Worm (Caenorhabditis elegans) whole organism, mixed stage, embryonic: ENCODE measurements around the gene M28.10.

Source experiments
- M03D4.4 ChIP-seq: sonication (generic microtip); optimal IDR thresholded peaks from 2 replicates; lab custom pipeline; 2017; ENCODE audit warnings: mild to moderate bottlenecking, missing genetic modification characterization, missing compliant biosample characterization
- bed-3 ChIP-seq: fragments of 200-800 bp; sonication (Bioruptor generic); optimal IDR thresholded peaks from 3 replicates; lab custom pipeline; 2018; ENCODE audit warnings: mild to moderate bottlenecking, missing genetic modification characterization, moderate library complexity, missing compliant biosample characterization
- blmp-1 ChIP-seq: fragments of 150-350 bp; optimal IDR thresholded peaks from 2 replicates; lab custom pipeline; 2014; ENCODE audit warnings: missing biosample characterization, missing genetic modification characterization
- ceh-39 ChIP-seq: fragments of 150-350 bp; optimal IDR thresholded peaks from 2 replicates; lab custom pipeline; 2014; ENCODE audit warnings: missing biosample characterization, missing genetic modification characterization
- ceh-83 ChIP-seq: fragments of 200-800 bp; sonication (Bioruptor generic); optimal IDR thresholded peaks from 2 replicates; lab custom pipeline; 2018; ENCODE audit warnings: mild to moderate bottlenecking, missing genetic modification characterization, missing compliant biosample characterization
- cnd-1 ChIP-seq: fragments of 200-800 bp; sonication (Bioruptor generic); optimal IDR thresholded peaks from 2 replicates; lab custom pipeline; 2018; ENCODE audit warnings: mild to moderate bottlenecking, missing genetic modification characterization, missing compliant biosample characterization
- drap-1 ChIP-seq: fragments of 200-800 bp; sonication (Bioruptor generic); optimal IDR thresholded peaks from 3 replicates; lab custom pipeline; 2018; ENCODE audit warnings: mild to moderate bottlenecking, missing genetic modification characterization, missing compliant biosample characterization
- elt-1 ChIP-seq: sonication (generic microtip); optimal IDR thresholded peaks from 2 replicates; lab custom pipeline; 2017; ENCODE audit warnings: missing genetic modification characterization, mild to moderate bottlenecking, missing compliant biosample characterization, antibody characterized with exemption, moderate library complexity, borderline replicate concordance; ENCODE audit not compliant: insufficient read depth
- elt-3 ChIP-seq: fragments of 150-350 bp; optimal IDR thresholded peaks from 2 replicates; lab custom pipeline; 2014; ENCODE audit warnings: missing biosample characterization, missing genetic modification characterization
- flh-1 ChIP-seq: fragments of 200-800 bp; sonication (Bioruptor generic); optimal IDR thresholded peaks from 2 replicates; lab custom pipeline; 2018; ENCODE audit warnings: mild to moderate bottlenecking, missing genetic modification characterization, moderate library complexity, missing compliant biosample characterization
- hlh-1 ChIP-seq: fragments of 150-350 bp; optimal IDR thresholded peaks from 2 replicates; lab custom pipeline; 2014; ENCODE audit warnings: missing biosample characterization, missing genetic modification reagents, missing genetic modification characterization
- lin-13 ChIP-seq: fragments of 150-350 bp; optimal IDR thresholded peaks from 2 replicates; lab custom pipeline; 2014; ENCODE audit warnings: missing biosample characterization, missing genetic modification characterization
- lin-32 ChIP-seq: fragments of 200-800 bp; sonication (Bioruptor generic); optimal IDR thresholded peaks from 2 replicates; lab custom pipeline; 2018; ENCODE audit warnings: mild to moderate bottlenecking, missing genetic modification characterization, missing compliant biosample characterization
- lsy-2 ChIP-seq: fragments of 150-350 bp; optimal IDR thresholded peaks from 2 replicates; lab custom pipeline; 2014; ENCODE audit warnings: missing biosample characterization, missing genetic modification characterization
- mab-5 ChIP-seq: fragments of 150-350 bp; optimal IDR thresholded peaks from 2 replicates; lab custom pipeline; 2014; ENCODE audit warnings: missing biosample characterization, missing genetic modification characterization
- mep-1 ChIP-seq: fragments of 150-350 bp; optimal IDR thresholded peaks from 2 replicates; lab custom pipeline; 2017; ENCODE audit warnings: missing biosample characterization, missing genetic modification reagents, missing genetic modification characterization, inconsistent platforms
- mls-2 ChIP-seq: sonication (generic microtip); optimal IDR thresholded peaks from 2 replicates; lab custom pipeline; 2016; ENCODE audit warnings: mild to moderate bottlenecking, missing genetic modification characterization, moderate library complexity, missing compliant biosample characterization
- nhr-12 ChIP-seq: fragments of 150-350 bp; optimal IDR thresholded peaks from 2 replicates; lab custom pipeline; 2014; ENCODE audit warnings: missing biosample characterization, missing genetic modification characterization
- nhr-2 ChIP-seq: fragments of 150-350 bp; optimal IDR thresholded peaks from 2 replicates; lab custom pipeline; 2014; ENCODE audit warnings: missing biosample characterization, missing genetic modification characterization
- nhr-237 ChIP-seq: fragments of 150-350 bp; optimal IDR thresholded peaks from 2 replicates; lab custom pipeline; 2014; ENCODE audit warnings: missing biosample characterization, missing genetic modification characterization
- nhr-28 ChIP-seq: fragments of 150-350 bp; optimal IDR thresholded peaks from 2 replicates; lab custom pipeline; 2014; ENCODE audit warnings: missing biosample characterization, missing genetic modification characterization
- nhr-76 ChIP-seq: sonication (generic microtip); optimal IDR thresholded peaks from 2 replicates; lab custom pipeline; 2017; ENCODE audit warnings: missing biosample characterization, missing genetic modification characterization
- pha-4 ChIP-seq: fragments of 150-350 bp; optimal IDR thresholded peaks from 2 replicates; lab custom pipeline; 2018; ENCODE audit warnings: missing biosample characterization, missing genetic modification reagents, missing genetic modification characterization
- snpc-4 ChIP-seq: fragments of 150-350 bp; optimal IDR thresholded peaks from 2 replicates; lab custom pipeline; 2014; ENCODE audit warnings: missing biosample characterization, missing genetic modification characterization
- sptf-1 ChIP-seq: sonication (generic microtip); optimal IDR thresholded peaks from 2 replicates; lab custom pipeline; 2017; ENCODE audit warnings: mild to moderate bottlenecking, missing genetic modification characterization, moderate library complexity, missing compliant biosample characterization
- tbx-8 ChIP-seq: fragments of 200-800 bp; sonication (Bioruptor generic); optimal IDR thresholded peaks from 2 replicates; lab custom pipeline; 2018; ENCODE audit warnings: mild to moderate bottlenecking, missing genetic modification characterization, moderate library complexity, missing compliant biosample characterization
- unc-120 ChIP-seq: sonication (generic microtip); optimal IDR thresholded peaks from 2 replicates; lab custom pipeline; 2017; ENCODE audit warnings: missing genetic modification characterization, missing compliant biosample characterization; ENCODE audit not compliant: poor library complexity, severe bottlenecking
- unc-39 ChIP-seq: fragments of 150-350 bp; optimal IDR thresholded peaks from 2 replicates; lab custom pipeline; 2014; ENCODE audit warnings: missing biosample characterization, missing genetic modification characterization
- zip-8 ChIP-seq: fragments of 150-350 bp; optimal IDR thresholded peaks from 2 replicates; lab custom pipeline; 2014; ENCODE audit warnings: missing biosample characterization, missing genetic modification characterization

M28.10 gene

ce11 chrII:10627963-10628362, 19.4 kb upstream of the M28.10 start, which contains the start of gene M28.8:
Gene M28.8 (plus strand): TSS chrII:10628263.
- TF ChIP-seq pha-4 (tag; lab: Kevin White, UChicago), result no peak
- no peak for TF ChIP-seq nhr-76 (tag; lab: Kevin White, UChicago)
- TF ChIP-seq lin-32 (GFP tag; lab: Kevin White, UChicago), result no peak
- TF ChIP-seq lsy-2 (tag; lab: Kevin White, UChicago), result no peak
- no peak for TF ChIP-seq zip-8 (tag; lab: Kevin White, UChicago)
- no peak for TF ChIP-seq blmp-1 (tag; lab: Kevin White, UChicago)
- TF ChIP-seq drap-1 (GFP tag; lab: Kevin White, UChicago), result no peak
- no peak for TF ChIP-seq elt-3
- TF ChIP-seq sptf-1, result no peak
- no peak for TF ChIP-seq unc-39 (tag; lab: Kevin White, UChicago)
- no peak for TF ChIP-seq snpc-4
- no peak for TF ChIP-seq ceh-39 (tag; lab: Kevin White, UChicago)
- no peak for TF ChIP-seq cnd-1 (tag; lab: Kevin White, UChicago)
- no peak for TF ChIP-seq nhr-237 (tag; lab: Kevin White, UChicago)
- no peak for TF ChIP-seq hlh-1
- no peak for TF ChIP-seq flh-1 (GFP tag; lab: Kevin White, UChicago)
- TF ChIP-seq ceh-83 (GFP tag; lab: Kevin White, UChicago), result no peak
- TF ChIP-seq lin-13 (tag; lab: Kevin White, UChicago), result no peak

ce11 chrII:10630944-10631343, 16.4 kb upstream of the M28.10 start:
- TF ChIP-seq mep-1 (tag; lab: Kevin White, UChicago) (no peak), tbx-8 (no peak), nhr-2 (no peak), sptf-1 (no peak), snpc-4 (no peak), pha-4 (tag; lab: Kevin White, UChicago) (no peak), nhr-237 (tag; lab: Kevin White, UChicago) (no peak), hlh-1 (no peak), unc-39 (tag; lab: Kevin White, UChicago) (no peak), drap-1 (GFP tag; lab: Kevin White, UChicago) (no peak), M03D4.4 (tag; lab: Kevin White, UChicago) (no peak)

ce11 chrII:10639110-10639509, 8.2 kb upstream of the M28.10 start, which contains the start of gene M28.9:
Gene M28.9 (plus strand): TSS chrII:10639410.
- no peak for TF ChIP-seq drap-1 (GFP tag; lab: Kevin White, UChicago)
- TF ChIP-seq cnd-1 (tag; lab: Kevin White, UChicago), result no peak
- no peak for TF ChIP-seq nhr-2
- no peak for TF ChIP-seq unc-120 (tag; lab: Kevin White, UChicago)
- no peak for TF ChIP-seq mep-1 (tag; lab: Kevin White, UChicago)
- no peak for TF ChIP-seq nhr-237 (tag; lab: Kevin White, UChicago)
- TF ChIP-seq lin-32 (GFP tag; lab: Kevin White, UChicago), result no peak
- no peak for TF ChIP-seq snpc-4
- no peak for TF ChIP-seq hlh-1
- TF ChIP-seq mls-2 (tag; lab: Kevin White, UChicago), result no peak
- no peak for TF ChIP-seq sptf-1
- TF ChIP-seq, all 35 proteins: peak for 0

ce11 chrII:10643403-10643802, 3.9 kb upstream of the M28.10 start, which contains the start of gene M28.4:
Gene M28.4 (plus strand): TSS chrII:10643703.
- TF ChIP-seq cnd-1 (tag; lab: Kevin White, UChicago) (no peak), nhr-28 (no peak), zip-8 (tag; lab: Kevin White, UChicago) (no peak), mls-2 (tag; lab: Kevin White, UChicago) (no peak), mep-1 (tag; lab: Kevin White, UChicago) (no peak), lin-32 (GFP tag; lab: Kevin White, UChicago) (no peak), blmp-1 (tag; lab: Kevin White, UChicago) (no peak)

- TF ChIP-seq pha-4 (tag; lab: Kevin White, UChicago) (no peak), lin-32 (GFP tag; lab: Kevin White, UChicago) (peak; percentile 40), mep-1 (tag; lab: Kevin White, UChicago) (no peak), nhr-237 (tag; lab: Kevin White, UChicago) (no peak), unc-120 (tag; lab: Kevin White, UChicago) (peak; percentile 12), unc-39 (tag; lab: Kevin White, UChicago) (no peak), zip-8 (tag; lab: Kevin White, UChicago) (no peak)
- TF ChIP-seq, all 35 proteins: peak for 2
Measured at ce11 chrII:10652112-10652511, 4.8 kb downstream of the M28.10 start, which contains the start of gene nphp-1. Gene nphp-1 (minus strand): TSS chrII:10652256.

- no peak for TF ChIP-seq ceh-39 (tag; lab: Kevin White, UChicago)
- no peak for TF ChIP-seq mls-2 (tag; lab: Kevin White, UChicago)
- TF ChIP-seq elt-3, result no peak
- TF ChIP-seq lsy-2 (tag; lab: Kevin White, UChicago), result no peak
- no peak for TF ChIP-seq nhr-28
- no peak for TF ChIP-seq mab-5 (tag; lab: Kevin White, UChicago)
- TF ChIP-seq cnd-1 (tag; lab: Kevin White, UChicago), result no peak
- no peak for TF ChIP-seq flh-1 (GFP tag; lab: Kevin White, UChicago)
- TF ChIP-seq nhr-12 (tag; lab: Kevin White, UChicago), result no peak
- no peak for TF ChIP-seq mep-1 (tag; lab: Kevin White, UChicago)
- no peak for TF ChIP-seq unc-120 (tag; lab: Kevin White, UChicago)
- TF ChIP-seq M03D4.4 (tag; lab: Kevin White, UChicago), result no peak
- no peak for TF ChIP-seq bed-3
- no peak for TF ChIP-seq elt-1 (tag; lab: Kevin White, UChicago)
- no peak for TF ChIP-seq lin-13 (tag; lab: Kevin White, UChicago)
- no peak for TF ChIP-seq sptf-1
Measured at ce11 chrII:10653559-10653958, 6.2 kb downstream of the M28.10 start.
